Fruit fly (Drosophila melanogaster) whole organism, embryonic: ENCODE measurements around the gene wuho.

Experiments
- CG10209 ChIP-seq: fragments of 200-800 bp; sonication (Bioruptor generic); optimal IDR thresholded peaks from 3 replicates; lab custom pipeline; 2017; ENCODE audit warnings: missing biosample characterization, mild to moderate bottlenecking, missing genetic modification characterization, missing genetic modification reagents
- CG1024 ChIP-seq: fragments of 200-800 bp; sonication (Bioruptor generic); IDR thresholded peaks from 2 replicates; pipeline ENCODE4 v1.3.6; 2022; ENCODE audit warnings: missing biosample characterization, missing genetic modification characterization
- CG10267 ChIP-seq: fragments of 200-800 bp; sonication (Bioruptor generic); optimal IDR thresholded peaks from 2 replicates; lab custom pipeline; 2018; ENCODE audit warnings: missing biosample characterization, mild to moderate bottlenecking, missing genetic modification characterization, moderate library complexity
- CG11247 ChIP-seq: fragments of 200-800 bp; sonication (Bioruptor generic); IDR thresholded peaks from 2 replicates; pipeline ENCODE4 v1.3.6; 2022; ENCODE audit warnings: missing biosample characterization, missing genetic modification characterization
- CG12769 ChIP-seq: fragments of 200-800 bp; sonication (Bioruptor generic); optimal IDR thresholded peaks from 2 replicates; lab custom pipeline; 2019; ENCODE audit warnings: missing biosample characterization, mild to moderate bottlenecking, missing genetic modification characterization, moderate library complexity
- CG13287 ChIP-seq: fragments of 200-800 bp; sonication (Bioruptor generic); IDR thresholded peaks from 2 replicates; pipeline ENCODE4 v1.3.6; 2022; ENCODE audit warnings: missing biosample characterization, missing genetic modification characterization; ENCODE audit not compliant: partially characterized antibody
- CG13424 ChIP-seq: fragments of 200-800 bp; sonication (Bioruptor generic); optimal IDR thresholded peaks from 2 replicates; lab custom pipeline; 2019; ENCODE audit warnings: missing biosample characterization, mild to moderate bottlenecking, missing genetic modification characterization, moderate library complexity
- CG14667 ChIP-seq: fragments of 200-800 bp; sonication (Bioruptor generic); IDR thresholded peaks from 2 replicates; pipeline ENCODE4 v1.3.6; 2022; ENCODE audit warnings: missing biosample characterization, missing genetic modification characterization
- CG16813 ChIP-seq: fragments of 200-800 bp; sonication (Bioruptor generic); IDR thresholded peaks from 3 replicates; pipeline ENCODE4 v1.3.6; 2022; ENCODE audit warnings: missing biosample characterization, missing genetic modification characterization; ENCODE audit not compliant: partially characterized antibody
- CG17612 ChIP-seq: fragments of 200-800 bp; sonication (Bioruptor generic); IDR thresholded peaks from 2 replicates; pipeline ENCODE4 v1.3.6; 2022; ENCODE audit warnings: missing biosample characterization, missing genetic modification characterization
- CG17802 ChIP-seq: fragments of 200-800 bp; sonication (Bioruptor generic); optimal IDR thresholded peaks from 2 replicates; lab custom pipeline; 2018; ENCODE audit warnings: missing biosample characterization, mild to moderate bottlenecking, missing genetic modification characterization, moderate library complexity
- CG18764 ChIP-seq: fragments of 200-800 bp; sonication (Bioruptor generic); optimal IDR thresholded peaks from 3 replicates; lab custom pipeline; 2016; ENCODE audit warnings: missing biosample characterization, missing genetic modification characterization
- CG3065 ChIP-seq: fragments of 200-800 bp; sonication (Bioruptor generic); optimal IDR thresholded peaks from 2 replicates; lab custom pipeline; 2016; ENCODE audit warnings: missing biosample characterization, missing genetic modification characterization
- CG34376 ChIP-seq: fragments of 200-800 bp; sonication (Bioruptor generic); optimal IDR thresholded peaks from 2 replicates; lab custom pipeline; 2018; ENCODE audit warnings: missing biosample characterization, mild to moderate bottlenecking, missing genetic modification characterization
- CG43689 ChIP-seq: fragments of 200-800 bp; sonication (Bioruptor generic); IDR thresholded peaks from 2 replicates; pipeline ENCODE4 v1.3.6; 2022; ENCODE audit warnings: missing biosample characterization, missing genetic modification characterization
- CG4424 ChIP-seq: fragments of 200-800 bp; sonication (Bioruptor generic); optimal IDR thresholded peaks from 3 replicates; lab custom pipeline; 2016; ENCODE audit warnings: missing biosample characterization, missing genetic modification characterization
- CG6272 ChIP-seq: fragments of 200-800 bp; sonication (Bioruptor generic); IDR thresholded peaks from 2 replicates; pipeline ENCODE4 v1.3.6; 2022; ENCODE audit warnings: missing biosample characterization, missing genetic modification characterization
- CG7745 ChIP-seq: fragments of 200-800 bp; sonication (Bioruptor generic); optimal IDR thresholded peaks from 2 replicates; lab custom pipeline; 2018; ENCODE audit warnings: missing biosample characterization, mild to moderate bottlenecking, missing genetic modification characterization, moderate library complexity
- CG7987 ChIP-seq: fragments of 200-800 bp; sonication (Bioruptor generic); optimal IDR thresholded peaks from 2 replicates; lab custom pipeline; 2018; ENCODE audit warnings: missing biosample characterization, mild to moderate bottlenecking, missing genetic modification characterization, moderate library complexity
- CG8359 ChIP-seq: fragments of 200-800 bp; sonication (Bioruptor generic); optimal IDR thresholded peaks from 2 replicates; lab custom pipeline; 2017; ENCODE audit warnings: missing biosample characterization, mild to moderate bottlenecking, missing genetic modification characterization, borderline replicate concordance
- CG8765 ChIP-seq: fragments of 200-800 bp; sonication (Bioruptor generic); IDR thresholded peaks from 2 replicates; pipeline ENCODE4 v1.3.6; 2022; ENCODE audit warnings: missing biosample characterization, missing genetic modification characterization
- CG9932 ChIP-seq: fragments of 200-800 bp; sonication (Bioruptor generic); IDR thresholded peaks from 2 replicates; pipeline ENCODE4 v1.3.6; 2022; ENCODE audit warnings: missing biosample characterization, missing genetic modification characterization
- Chrac-16 ChIP-seq: fragments of 200-800 bp; sonication (Bioruptor generic); optimal IDR thresholded peaks from 3 replicates; lab custom pipeline; 2016; ENCODE audit warnings: missing biosample characterization, missing genetic modification characterization
- Deaf1 ChIP-seq: fragments of 200-800 bp; optimal IDR thresholded peaks from 3 replicates; lab custom pipeline; 2019; ENCODE audit warnings: missing biosample characterization, mild to moderate bottlenecking, missing genetic modification characterization, moderate library complexity
- E2f1 ChIP-seq: fragments of 200-800 bp; sonication (Bioruptor generic); IDR thresholded peaks from 2 replicates; pipeline ENCODE4 v1.3.6; 2022; ENCODE audit warnings: missing biosample characterization, missing genetic modification characterization
- E2f2 ChIP-seq: fragments of 200-800 bp; sonication (Bioruptor generic); IDR thresholded peaks from 2 replicates; pipeline ENCODE4 v1.3.6; 2022; ENCODE audit warnings: missing biosample characterization, missing genetic modification characterization
- Fer3 ChIP-seq: fragments of 200-800 bp; sonication (Bioruptor generic); optimal IDR thresholded peaks from 2 replicates; lab custom pipeline; 2018; ENCODE audit warnings: missing biosample characterization, mild to moderate bottlenecking, missing genetic modification characterization, moderate library complexity
- Hr3 ChIP-seq: fragments of 200-800 bp; sonication (Bioruptor generic); optimal IDR thresholded peaks from 3 replicates; lab custom pipeline; 2016; ENCODE audit warnings: missing biosample characterization, missing genetic modification characterization
- Hsf ChIP-seq: fragments of 200-800 bp; sonication (Bioruptor generic); optimal IDR thresholded peaks from 3 replicates; lab custom pipeline; 2016; ENCODE audit warnings: missing biosample characterization, missing genetic modification characterization
- NK7.1 ChIP-seq: fragments of 200-800 bp; sonication (Bioruptor generic); optimal IDR thresholded peaks from 3 replicates; lab custom pipeline; 2016; ENCODE audit warnings: missing biosample characterization, missing genetic modification characterization
- ab ChIP-seq: fragments of 200-800 bp; sonication (Bioruptor generic); optimal IDR thresholded peaks from 2 replicates; lab custom pipeline; 2016; ENCODE audit warnings: missing biosample characterization, missing genetic modification characterization
- bowl ChIP-seq: fragments of 200-800 bp; sonication (Bioruptor generic); IDR thresholded peaks from 2 replicates; pipeline ENCODE4 v1.3.6; 2022; ENCODE audit warnings: missing biosample characterization, missing genetic modification characterization
- corto ChIP-seq: fragments of 200-800 bp; sonication (Bioruptor generic); optimal IDR thresholded peaks from 2 replicates; lab custom pipeline; 2016; ENCODE audit warnings: missing biosample characterization, mild to moderate bottlenecking, missing genetic modification characterization, moderate library complexity
- dpn ChIP-seq, 2 experiments: fragments of 200-800 bp; sonication (Bioruptor generic); optimal IDR thresholded peaks; 3 replicates each; lab custom pipeline; 2016; ENCODE audit warnings: missing biosample characterization in 2 of 2, missing genetic modification characterization in 2 of 2
- ems ChIP-seq: fragments of 200-800 bp; sonication (Bioruptor generic); optimal IDR thresholded peaks from 3 replicates; lab custom pipeline; 2016; ENCODE audit warnings: missing biosample characterization, missing genetic modification characterization
- eyg ChIP-seq: fragments of 200-800 bp; sonication (Bioruptor generic); optimal IDR thresholded peaks from 3 replicates; lab custom pipeline; 2016; ENCODE audit warnings: missing biosample characterization, missing genetic modification characterization
- her ChIP-seq: fragments of 200-800 bp; sonication (Bioruptor generic); optimal IDR thresholded peaks from 2 replicates; lab custom pipeline; 2016; ENCODE audit warnings: missing biosample characterization, missing genetic modification characterization
- kay ChIP-seq: fragments of 200-800 bp; sonication (Bioruptor generic); optimal IDR thresholded peaks from 2 replicates; lab custom pipeline; 2016; ENCODE audit warnings: missing biosample characterization, missing genetic modification characterization
- lola ChIP-seq, 3 experiments: fragments of >200 bp in 2 of 3; fragments of 200-800 bp in 1 of 3; sonication (Bioruptor generic) in 1 of 3; optimal IDR thresholded peaks; 2 replicates each; lab custom pipeline; 2017 to 2019; ENCODE audit warnings: missing biosample characterization in 3 of 3, missing genetic modification characterization in 3 of 3, mild to moderate bottlenecking in 1 of 3, moderate library complexity in 1 of 3
- nau ChIP-seq: fragments of 200-800 bp; sonication (Bioruptor generic); optimal IDR thresholded peaks from 3 replicates; lab custom pipeline; 2017; ENCODE audit warnings: missing biosample characterization, mild to moderate bottlenecking, missing genetic modification characterization, missing genetic modification reagents
- nerfin-2 ChIP-seq: fragments of 200-800 bp; sonication (Bioruptor generic); IDR thresholded peaks from 2 replicates; pipeline ENCODE4 v1.3.6; 2022; ENCODE audit warnings: missing biosample characterization, missing genetic modification characterization; ENCODE audit not compliant: partially characterized antibody
- pan ChIP-seq, 4 experiments: fragments of >200 bp in 3 of 4; fragments of 200-800 bp in 1 of 4; sonication (Bioruptor generic) in 1 of 4; optimal IDR thresholded peaks in 3 of 4; IDR thresholded peaks in 1 of 4; 2 replicates each; pipeline versions ENCODE4 v1.3.6 to Lab custom; 2017 to 2022; ENCODE audit warnings: missing biosample characterization in 2 of 4, missing genetic modification characterization in 2 of 4, mixed read lengths in 1 of 4
- pita ChIP-seq: fragments of 200-800 bp; sonication (Bioruptor generic); optimal IDR thresholded peaks from 2 replicates; lab custom pipeline; 2017; ENCODE audit warnings: missing biosample characterization, mild to moderate bottlenecking, missing genetic modification characterization
- pzg ChIP-seq: fragments of 200-800 bp; sonication (Bioruptor generic); optimal IDR thresholded peaks from 3 replicates; lab custom pipeline; 2018; ENCODE audit warnings: missing biosample characterization, mild to moderate bottlenecking, missing genetic modification characterization, moderate library complexity
- ssp ChIP-seq: fragments of 200-800 bp; sonication (Bioruptor generic); IDR thresholded peaks from 2 replicates; pipeline ENCODE4 v1.3.6; 2022; ENCODE audit warnings: missing biosample characterization, missing genetic modification characterization
- stwl ChIP-seq: fragments of 200-800 bp; sonication (Bioruptor generic); optimal IDR thresholded peaks from 3 replicates; lab custom pipeline; 2018; ENCODE audit warnings: missing biosample characterization, mild to moderate bottlenecking, missing genetic modification characterization, moderate library complexity
- tna ChIP-seq: fragments of 200-800 bp; sonication (Bioruptor generic); IDR thresholded peaks from 2 replicates; pipeline ENCODE4 v1.3.6; 2022; ENCODE audit warnings: missing biosample characterization, missing genetic modification characterization; ENCODE audit not compliant: partially characterized antibody
- yki ChIP-seq: fragments of >200 bp; optimal IDR thresholded peaks from 3 replicates; lab custom pipeline; 2018
- zen2 ChIP-seq: fragments of 200-800 bp; sonication (Bioruptor generic); IDR thresholded peaks from 3 replicates; pipeline ENCODE4 v1.3.6; 2022; ENCODE audit warnings: missing biosample characterization, missing genetic modification characterization; ENCODE audit not compliant: partially characterized antibody

The wuho gene

dm6 chrX:6263614-6264130 lies 24.2 kb upstream of the wuho start (continued):
- TF ChIP-seq CG13287 (GFP tag; lab: Robert Waterston, UW) (no peak), Hr3 (GFP tag; lab: Kevin White, UChicago) (peak; percentile 48), E2f2 (GFP tag; lab: Robert Waterston, UW) (peak; percentile 42; the same call in 1 of the 2 replicates), NK7.1 (GFP tag; lab: Kevin White, UChicago) (no peak), CG9932 (GFP tag; lab: Robert Waterston, UW) (peak; percentile 48; the same call in 1 of the 2 replicates), CG16813 (GFP tag; lab: Robert Waterston, UW) (no peak), her (GFP tag; lab: Kevin White, UChicago) (no peak), nerfin-2 (no peak), Hsf (peak; percentile 54), pan (optimal IDR thresholded peaks at IDR 0.05; lab: Kevin White, UChicago) (no peak), pan (GFP tag; optimal IDR thresholded peaks at IDR 0.05 in 1 of 2, IDR thresholded peaks at IDR 0.05 in 1 of 2) (peak in 1 of 2 experiments; percentile 74), bowl (GFP tag; lab: Robert Waterston, UW) (no peak), CG8359 (GFP tag; lab: Kevin White, UChicago) (peak; percentile 40), E2f1 (no peak), CG6272 (peak; percentile 33; the same call in 1 of the 2 replicates), CG10267 (tag; lab: Kevin White, UChicago) (peak; percentile 65), tna (no peak), corto (no peak), yki (lab: Kevin White, UChicago) (no peak), CG4424 (GFP tag; lab: Kevin White, UChicago) (peak; percentile 61), Deaf1 (tag; lab: Kevin White, UChicago) (peak; percentile 63), CG7745 (no peak), CG14667 (GFP tag; lab: Robert Waterston, UW) (peak; percentile 34; the same call in 1 of the 2 replicates), ems (GFP tag; lab: Kevin White, UChicago) (peak; percentile 74), nau (peak; percentile 85), Fer3 (tag; lab: Kevin White, UChicago) (peak; percentile 77), CG3065 (GFP tag; lab: Kevin White, UChicago) (no peak), CG17802 (tag; lab: Kevin White, UChicago) (no peak), CG8765 (GFP tag; lab: Robert Waterston, UW) (no peak), dpn (GFP tag; optimal IDR thresholded peaks at IDR 0.05; lab: Kevin White, UChicago) (peak; percentile 42 to 63), CG1024 (GFP tag; lab: Robert Waterston, UW) (no peak), pita (GFP tag; lab: Kevin White, UChicago) (no peak), pzg (GFP tag; lab: Kevin White, UChicago) (no peak), stwl (no peak), Chrac-16 (GFP tag; lab: Kevin White, UChicago) (peak; percentile 39), CG17612 (GFP tag; lab: Robert Waterston, UW) (no peak), kay (GFP tag; lab: Kevin White, UChicago) (no peak), CG10209 (GFP tag; lab: Kevin White, UChicago) (peak; percentile 81), ab (no peak), CG18764 (peak; percentile 7), CG13424 (tag; lab: Kevin White, UChicago) (peak; percentile 78), CG7987 (peak; percentile 44), CG11247 (GFP tag; lab: Robert Waterston, UW) (peak; percentile 31; the same call in 1 of the 2 replicates), lola (GFP tag; optimal IDR thresholded peaks at IDR 0.05; lab: Kevin White, UChicago) (peak in 1 of 3 experiments; percentile 25), eyg (GFP tag; lab: Kevin White, UChicago) (no peak), CG12769 (tag; lab: Kevin White, UChicago) (peak; percentile 76), CG43689 (GFP tag; lab: Robert Waterston, UW) (0 out of 2 replicates have a peak, but pooled peaks have one; percentile 20), ssp (GFP tag; lab: Robert Waterston, UW) (peak; percentile 37; the same call in 1 of the 2 replicates), zen2 (GFP tag; lab: Robert Waterston, UW) (no peak), CG34376 (GFP tag; lab: Kevin White, UChicago) (peak; percentile 84)
